Fruit fly (Drosophila melanogaster) whole organism, embryonic: ENCODE data around the gene wapl.

Source experiments
- Bteb2 ChIP-seq: fragments of 200-800 bp; sonication (Bioruptor generic); optimal IDR thresholded peaks from 2 replicates; lab custom pipeline; 2016; ENCODE audit warnings: missing biosample characterization, missing genetic modification characterization
- CG8765 ChIP-seq: fragments of 200-800 bp; sonication (Bioruptor generic); IDR thresholded peaks from 2 replicates; pipeline ENCODE4 v1.3.6; 2022; ENCODE audit warnings: missing biosample characterization, missing genetic modification characterization
- CG9727 ChIP-seq: fragments of 200-800 bp; sonication (Bioruptor generic); optimal IDR thresholded peaks from 3 replicates; lab custom pipeline; 2017; ENCODE audit warnings: missing biosample characterization, mild to moderate bottlenecking, missing genetic modification characterization
- Dip2 ChIP-seq: fragments of 200-800 bp; sonication (Bioruptor generic); IDR thresholded peaks from 2 replicates; pipeline ENCODE4 v1.3.6; 2022; ENCODE audit warnings: missing biosample characterization, missing genetic modification characterization
- E2f1 ChIP-seq: fragments of 200-800 bp; sonication (Bioruptor generic); IDR thresholded peaks from 2 replicates; pipeline ENCODE4 v1.3.6; 2022; ENCODE audit warnings: missing biosample characterization, missing genetic modification characterization
- amos ChIP-seq: fragments of 200-800 bp; sonication (Bioruptor generic); IDR thresholded peaks from 2 replicates; pipeline ENCODE4 v1.3.6; 2022; ENCODE audit warnings: missing biosample characterization, missing genetic modification characterization; ENCODE audit not compliant: partially characterized antibody

DNA sequence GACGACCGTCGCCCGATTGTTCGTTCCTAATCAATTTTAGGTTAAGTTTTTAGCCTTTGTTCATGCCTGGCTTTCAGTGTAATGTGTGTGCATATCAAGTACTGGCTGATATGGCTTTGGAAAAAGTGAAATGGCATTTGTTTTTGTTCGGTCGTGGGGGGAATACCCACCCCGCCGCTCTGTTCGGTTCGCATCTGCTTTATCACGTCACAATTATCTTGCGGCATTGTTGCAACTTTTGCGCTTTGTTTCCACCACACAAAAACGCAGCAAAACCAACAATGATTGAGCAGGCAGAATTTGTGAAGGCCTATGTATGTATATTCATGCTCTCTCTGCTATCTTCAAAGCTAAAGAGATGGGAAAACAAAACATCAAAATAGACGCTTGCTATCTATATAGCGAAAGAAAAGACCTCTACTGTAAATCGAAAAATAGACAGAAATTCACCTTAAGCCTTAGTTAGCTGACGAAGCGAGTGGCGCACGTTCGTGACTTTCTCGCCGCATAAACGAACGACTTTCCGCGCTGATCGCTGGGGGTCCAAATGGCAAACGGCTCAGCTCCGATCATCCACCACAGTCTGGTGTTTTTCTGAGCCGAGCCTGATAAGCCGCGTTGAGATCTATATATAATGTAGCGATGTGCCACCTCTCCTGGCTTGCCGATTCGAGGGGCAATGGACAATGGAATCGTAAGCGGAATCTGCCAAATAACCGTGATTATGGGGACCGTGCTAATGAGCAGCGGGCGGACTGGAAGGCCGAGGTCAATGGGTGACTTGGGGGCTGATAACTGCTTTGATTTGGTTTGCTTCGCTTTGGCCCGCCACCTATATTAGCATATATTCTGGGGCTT lies 38.9 kb upstream of the wapl start:
- TF ChIP-seq CG8765 (GFP tag; lab: Robert Waterston, UW) (no peak), amos (no peak), Dip2 (GFP tag; lab: Robert Waterston, UW) (no peak), E2f1 (no peak), CG9727 (no peak), Bteb2 (GFP tag; lab: Kevin White, UChicago) (no peak)
